Worm (Caenorhabditis elegans): ENCODE results near the gene Y55F3AM.9.

DNA sequence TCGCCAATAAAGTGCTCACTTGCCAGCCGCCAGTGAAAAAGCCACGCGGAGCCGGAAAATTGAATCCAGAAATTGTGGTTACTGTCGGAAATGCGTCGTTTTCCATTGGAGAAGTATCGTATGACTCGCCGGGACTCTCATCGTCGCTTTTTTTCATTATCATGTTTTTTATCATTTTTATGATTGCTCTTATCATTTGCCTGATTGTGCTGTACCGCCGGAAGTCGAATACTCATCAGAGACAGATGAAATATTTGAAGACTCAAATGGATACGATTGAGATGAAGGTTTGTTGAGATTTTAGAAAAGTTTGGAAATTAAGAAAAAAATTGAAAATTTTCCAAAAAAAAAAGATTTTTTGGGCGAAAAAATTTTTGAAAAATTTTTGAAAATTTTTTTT is 33.2 kb downstream of the Y55F3AM.9 start:
- TF ChIP-seq tab-1 (GFP tag; IDR thresholded peaks at IDR 0.05) (no peak), ztf-23 (GFP tag; IDR thresholded peaks at IDR 0.05) (no peak), klf-2 (GFP tag; conservative IDR thresholded peaks at IDR 0.05) (no peak), cog-1 (tag; optimal IDR thresholded peaks at IDR 0.05) (no peak), med-1 (GFP tag; optimal IDR thresholded peaks at IDR 0.05; ENCODE audit: insufficient read depth) (no peak), flt-1 (GFP tag; IDR thresholded peaks at IDR 0.05) (no peak), ref-1 (GFP tag; conservative IDR thresholded peaks at IDR 0.05) (no peak), ztf-29 (GFP tag; IDR thresholded peaks at IDR 0.05) (no peak)
